Worm (Caenorhabditis elegans) whole organism, L4 larva: Measurements from ENCODE around the gene srd-47.
A peak's percentile ranks its signal among the peaks of the same experiment; 100 is the strongest.

ENCODE experiments used
- D1046.2 ChIP-seq: fragments of 200-800 bp; sonication (Bioruptor generic); IDR thresholded peaks from 2 replicates; pipeline ENCODE4 v1.3.6; 2022; ENCODE audit warnings: missing genetic modification characterization, missing compliant biosample characterization
- F49E8.2 ChIP-seq: sonication (generic microtip); optimal IDR thresholded peaks from 2 replicates; lab custom pipeline; 2016; ENCODE audit warnings: missing compliant biosample characterization, mild to moderate bottlenecking, missing genetic modification characterization, borderline replicate concordance
- Y105C5A.15 ChIP-seq: fragments of 200-800 bp; sonication (Bioruptor generic); IDR thresholded peaks from 2 replicates; pipeline ENCODE4 v1.3.6; 2022; ENCODE audit warnings: missing genetic modification characterization, missing compliant biosample characterization
- Y48G9A.11 ChIP-seq: fragments of 200-800 bp; sonication (Bioruptor generic); IDR thresholded peaks from 2 replicates; pipeline ENCODE4 v1.3.6; 2022; ENCODE audit warnings: missing genetic modification reagents, missing genetic modification characterization, missing compliant biosample characterization
- ZK337.2 ChIP-seq: fragments of 200-800 bp; sonication (Bioruptor generic); IDR thresholded peaks from 2 replicates; pipeline ENCODE4 v1.3.6; 2022; ENCODE audit warnings: missing genetic modification reagents, missing genetic modification characterization, missing compliant biosample characterization
- ZK546.5 ChIP-seq, 2 experiments: sonication (generic microtip); optimal IDR thresholded peaks; 2 replicates each; lab custom pipeline; 2017; ENCODE audit warnings: missing biosample characterization in 2 of 2, missing genetic modification characterization in 2 of 2
- ama-1 ChIP-seq: fragments of 150-350 bp; optimal IDR thresholded peaks from 2 replicates; lab custom pipeline; 2014; ENCODE audit warnings: inconsistent platforms, mixed read lengths
- arid-1 ChIP-seq: fragments of 200-800 bp; sonication (Bioruptor generic); conservative IDR thresholded peaks from 2 replicates; pipeline ENCODE4 v1.3.6; 2022; ENCODE audit warnings: missing genetic modification reagents, missing genetic modification characterization, missing compliant biosample characterization
- ceh-28 ChIP-seq: fragments of 150-350 bp; optimal IDR thresholded peaks from 2 replicates; lab custom pipeline; 2014; ENCODE audit warnings: missing biosample characterization, missing genetic modification reagents, missing genetic modification characterization
- ceh-62 ChIP-seq: sonication (generic microtip); optimal IDR thresholded peaks from 2 replicates; lab custom pipeline; 2017; ENCODE audit warnings: missing biosample characterization, missing genetic modification characterization
- ceh-82 ChIP-seq: sonication (generic microtip); optimal IDR thresholded peaks from 2 replicates; lab custom pipeline; 2017; ENCODE audit warnings: missing biosample characterization, missing genetic modification characterization
- ces-1 ChIP-seq: fragments of 150-350 bp; sonication (generic microtip); optimal IDR thresholded peaks from 4 replicates; lab custom pipeline; 2014; ENCODE audit warnings: missing biosample characterization, missing genetic modification reagents, missing genetic modification characterization
- cey-2 ChIP-seq: sonication (generic microtip); optimal IDR thresholded peaks from 3 replicates; lab custom pipeline; 2017; ENCODE audit warnings: missing genetic modification characterization, mild to moderate bottlenecking, missing compliant biosample characterization, antibody characterized with exemption, borderline replicate concordance; ENCODE audit not compliant: insufficient read depth
- dmd-9 ChIP-seq: fragments of 200-800 bp; sonication (Bioruptor generic); IDR thresholded peaks from 2 replicates; pipeline ENCODE4 v1.3.6; 2022; ENCODE audit warnings: missing genetic modification reagents, missing genetic modification characterization, missing compliant biosample characterization
- duxl-1 ChIP-seq: sonication (generic microtip); optimal IDR thresholded peaks from 2 replicates; lab custom pipeline; 2016; ENCODE audit warnings: mild to moderate bottlenecking, missing genetic modification characterization, moderate library complexity, missing compliant biosample characterization; ENCODE audit not compliant: poor library complexity
- gei-8 ChIP-seq: fragments of 200-800 bp; sonication (Bioruptor generic); optimal IDR thresholded peaks from 2 replicates; lab custom pipeline; 2018; ENCODE audit warnings: mild to moderate bottlenecking, missing genetic modification characterization, missing compliant biosample characterization
- hif-1 ChIP-seq, 2 experiments: sonication (generic microtip); optimal IDR thresholded peaks; 2 replicates each; lab custom pipeline; 2016 to 2017; ENCODE audit warnings: missing compliant biosample characterization in 2 of 2, missing genetic modification characterization in 2 of 2, missing genetic modification reagents in 2 of 2, missing genotype in 2 of 2, mild to moderate bottlenecking in 1 of 2
- hlh-11 ChIP-seq: fragments of 200-800 bp; sonication (Bioruptor generic); optimal IDR thresholded peaks from 2 replicates; lab custom pipeline; 2018; ENCODE audit warnings: mild to moderate bottlenecking, missing genetic modification characterization, missing compliant biosample characterization
- hlh-30 ChIP-seq: sonication (generic microtip); optimal IDR thresholded peaks from 2 replicates; lab custom pipeline; 2017; ENCODE audit warnings: antibody characterized with exemption, mild to moderate bottlenecking, missing genetic modification characterization, missing compliant biosample characterization; ENCODE audit not compliant: insufficient read depth
- hmg-1.1 ChIP-seq: fragments of 200-800 bp; sonication (Bioruptor generic); IDR thresholded peaks from 2 replicates; pipeline ENCODE4 v1.3.6; 2022; ENCODE audit warnings: missing genetic modification reagents, missing genetic modification characterization, missing compliant biosample characterization
- lin-13 ChIP-seq: fragments of 150-350 bp; optimal IDR thresholded peaks from 2 replicates; lab custom pipeline; 2014; ENCODE audit warnings: missing biosample characterization, missing genetic modification reagents, missing genetic modification characterization
- lin-15B ChIP-seq: fragments of 150-350 bp; sonication (generic microtip); optimal IDR thresholded peaks from 3 replicates; lab custom pipeline; 2014; ENCODE audit warnings: missing biosample characterization, missing genetic modification characterization
- lin-38 ChIP-seq: fragments of 200-800 bp; sonication (Bioruptor generic); IDR thresholded peaks from 2 replicates; pipeline ENCODE4 v1.3.6; 2022; ENCODE audit warnings: missing genetic modification reagents, missing genetic modification characterization, missing compliant biosample characterization
- lin-39 ChIP-seq: fragments of 150-350 bp; optimal IDR thresholded peaks from 2 replicates; lab custom pipeline; 2014; ENCODE audit warnings: missing biosample characterization, missing genetic modification reagents, missing genetic modification characterization
- madf-5 ChIP-seq, 2 experiments: fragments of 200-800 bp; sonication (Bioruptor generic); IDR thresholded peaks; 2 replicates each; pipeline ENCODE4 v1.3.6; 2022; ENCODE audit warnings: missing compliant biosample characterization in 2 of 2, missing genetic modification characterization in 2 of 2
- madf-9 ChIP-seq: fragments of 200-800 bp; sonication (Bioruptor generic); conservative IDR thresholded peaks from 2 replicates; pipeline ENCODE4 v1.3.6; 2022; ENCODE audit warnings: missing genetic modification reagents, missing genetic modification characterization, missing compliant biosample characterization
- mep-1 ChIP-seq: fragments of 150-350 bp; sonication (generic microtip); optimal IDR thresholded peaks from 3 replicates; lab custom pipeline; 2014; ENCODE audit warnings: missing biosample characterization, missing genetic modification characterization
- nhr-10 ChIP-seq: fragments of 150-350 bp; optimal IDR thresholded peaks from 2 replicates; lab custom pipeline; 2014; ENCODE audit warnings: missing biosample characterization, missing genetic modification characterization
- nhr-102 ChIP-seq: sonication (generic microtip); optimal IDR thresholded peaks from 2 replicates; lab custom pipeline; 2016; ENCODE audit warnings: mild to moderate bottlenecking, missing genetic modification characterization, moderate library complexity, missing compliant biosample characterization
- nhr-28 ChIP-seq: fragments of 150-350 bp; optimal IDR thresholded peaks from 2 replicates; lab custom pipeline; 2014; ENCODE audit warnings: missing biosample characterization, missing genetic modification characterization
- nhr-42 ChIP-seq: fragments of 200-800 bp; sonication (Bioruptor generic); IDR thresholded peaks from 2 replicates; pipeline ENCODE4 v1.3.6; 2022; ENCODE audit warnings: missing genetic modification characterization, missing compliant biosample characterization
- nhr-76 ChIP-seq: fragments of 150-350 bp; optimal IDR thresholded peaks from 2 replicates; lab custom pipeline; 2014; ENCODE audit warnings: missing biosample characterization, missing genetic modification characterization
- pha-4 ChIP-seq, 2 experiments: fragments of 150-350 bp in 1 of 2; fragments of 200-800 bp in 1 of 2; sonication (Bioruptor generic) in 1 of 2; IDR thresholded peaks in 1 of 2; optimal IDR thresholded peaks in 1 of 2; 2 replicates each; pipeline versions ENCODE4 v1.3.6 to Lab custom; 2014 to 2022; ENCODE audit warnings: missing genetic modification characterization in 2 of 2, missing genetic modification reagents in 2 of 2, missing biosample characterization in 1 of 2, missing compliant biosample characterization in 1 of 2
- php-3 ChIP-seq: fragments of 200-800 bp; sonication (Bioruptor generic); IDR thresholded peaks from 2 replicates; pipeline ENCODE4 v1.3.6; 2022; ENCODE audit warnings: missing genetic modification reagents, missing genetic modification characterization, missing compliant biosample characterization
- pqm-1 ChIP-seq: sonication (generic microtip); optimal IDR thresholded peaks from 2 replicates; lab custom pipeline; 2017; ENCODE audit warnings: missing biosample characterization, missing genetic modification characterization
- sdz-12 ChIP-seq: fragments of 200-800 bp; sonication (Bioruptor generic); optimal IDR thresholded peaks from 2 replicates; lab custom pipeline; 2018; ENCODE audit warnings: mild to moderate bottlenecking, missing genetic modification characterization, missing compliant biosample characterization
- skn-1 ChIP-seq: fragments of 150-350 bp; optimal IDR thresholded peaks from 2 replicates; lab custom pipeline; 2014; ENCODE audit warnings: missing biosample characterization, missing genetic modification characterization
- snpc-1.2 ChIP-seq: fragments of 200-800 bp; sonication (Bioruptor generic); IDR thresholded peaks from 2 replicates; pipeline ENCODE4 v1.3.6; 2022; ENCODE audit warnings: missing genetic modification reagents, missing genetic modification characterization, missing compliant biosample characterization
- snpc-4 ChIP-seq: fragments of 150-350 bp; optimal IDR thresholded peaks from 2 replicates; lab custom pipeline; 2014; ENCODE audit warnings: missing biosample characterization, missing genetic modification characterization
- spr-1 ChIP-seq: sonication (generic microtip); optimal IDR thresholded peaks from 2 replicates; lab custom pipeline; 2016; ENCODE audit warnings: mild to moderate bottlenecking, missing genetic modification characterization, missing compliant biosample characterization
- spr-3 ChIP-seq: fragments of 200-800 bp; sonication (Bioruptor generic); optimal IDR thresholded peaks from 2 replicates; lab custom pipeline; 2018; ENCODE audit warnings: mild to moderate bottlenecking, missing genetic modification characterization, missing compliant biosample characterization
- tra-1 ChIP-seq: fragments of 200-800 bp; sonication (Bioruptor generic); IDR thresholded peaks from 2 replicates; pipeline ENCODE4 v1.3.6; 2022; ENCODE audit warnings: missing genetic modification reagents, missing genetic modification characterization, missing compliant biosample characterization
- unc-130 ChIP-seq: sonication (generic microtip); optimal IDR thresholded peaks from 2 replicates; lab custom pipeline; 2016; ENCODE audit warnings: missing genetic modification reagents, missing genetic modification characterization, missing compliant biosample characterization
- vab-7 ChIP-seq: fragments of 200-800 bp; sonication (Bioruptor generic); IDR thresholded peaks from 2 replicates; pipeline ENCODE4 v1.3.6; 2022; ENCODE audit warnings: missing genetic modification reagents, missing genetic modification characterization, missing compliant biosample characterization
- zag-1 ChIP-seq: fragments of 150-350 bp; optimal IDR thresholded peaks from 2 replicates; lab custom pipeline; 2014; ENCODE audit warnings: missing biosample characterization, missing genetic modification characterization
- zfp-3 ChIP-seq: fragments of 200-800 bp; sonication (Bioruptor generic); conservative IDR thresholded peaks from 2 replicates; pipeline ENCODE4 v1.3.6; 2022; ENCODE audit warnings: missing genetic modification reagents, missing genetic modification characterization, missing compliant biosample characterization
- zip-11 ChIP-seq: fragments of 200-800 bp; sonication (Bioruptor generic); IDR thresholded peaks from 2 replicates; pipeline ENCODE4 v1.3.6; 2022; ENCODE audit warnings: missing genetic modification characterization, missing compliant biosample characterization
- ztf-11 ChIP-seq: fragments of 150-350 bp; optimal IDR thresholded peaks from 2 replicates; lab custom pipeline; 2014; ENCODE audit warnings: missing biosample characterization, missing genetic modification characterization
- ztf-7 ChIP-seq: fragments of 150-350 bp; optimal IDR thresholded peaks from 2 replicates; lab custom pipeline; 2014; ENCODE audit warnings: missing biosample characterization, missing genetic modification characterization

The srd-47 gene

ce11 chrX:12362951-12363486, 29.6 kb downstream of the srd-47 start:
- TF ChIP-seq cey-2 (tag; lab: Kevin White, UChicago) (peak; percentile 86), skn-1 (tag; lab: Kevin White, UChicago) (peak; percentile 41), ceh-82 (tag; lab: Kevin White, UChicago) (peak; percentile 72), duxl-1 (tag; lab: Kevin White, UChicago) (peak; percentile 98), madf-5 (GFP tag; IDR thresholded peaks at IDR 0.05; lab: Robert Waterston, UW) (peak in 1 of 2 experiments; percentile 85; a peak in 1 of 4 replicates), lin-13 (GFP tag; lab: Kevin White, UChicago) (peak; percentile 96), snpc-1.2 (no peak), lin-15B (peak; percentile 13), ama-1 (no peak), ceh-62 (peak; percentile 40), ZK337.2 (GFP tag; lab: Robert Waterston, UW) (peak; percentile 83; the same call in 1 of the 2 replicates), ztf-7 (tag; lab: Kevin White, UChicago) (peak; percentile 95), dmd-9 (GFP tag; lab: Robert Waterston, UW) (peak; percentile 64; the same call in 1 of the 2 replicates), lin-39 (tag; lab: Kevin White, UChicago) (peak; percentile 92), snpc-4 (peak; percentile 50), madf-9 (GFP tag; lab: Robert Waterston, UW) (peak; percentile 95), nhr-76 (tag; lab: Kevin White, UChicago) (peak; percentile 87), lin-38 (GFP tag; lab: Robert Waterston, UW) (peak; percentile 84), D1046.2 (peak; percentile 87; the same call in 1 of the 2 replicates), sdz-12 (GFP tag; lab: Kevin White, UChicago) (no peak), spr-3 (GFP tag; lab: Kevin White, UChicago) (peak; percentile 91), nhr-28 (peak; percentile 91), pqm-1 (peak; percentile 65), Y48G9A.11 (GFP tag; lab: Robert Waterston, UW) (no peak), vab-7 (GFP tag; lab: Robert Waterston, UW) (peak; percentile 84; the same call in 1 of the 2 replicates), Y105C5A.15 (peak; percentile 70; the same call in 1 of the 2 replicates), spr-1 (peak; percentile 96), ZK546.5 (tag; optimal IDR thresholded peaks at IDR 0.05; lab: Kevin White, UChicago) (peak; percentile 29 to 68), arid-1 (GFP tag; lab: Robert Waterston, UW) (peak; percentile 76), hif-1 (tag; optimal IDR thresholded peaks at IDR 0.05; lab: Kevin White, UChicago) (peak; percentile 71 to 85), zip-11 (GFP tag; lab: Robert Waterston, UW) (no peak), unc-130 (GFP tag; lab: Kevin White, UChicago) (no peak), hlh-30 (tag; lab: Kevin White, UChicago) (peak; percentile 93), php-3 (peak; percentile 93; the same call in 1 of the 2 replicates), ces-1 (GFP tag; lab: Kevin White, UChicago) (peak; percentile 97), gei-8 (peak; percentile 75), nhr-42 (GFP tag; lab: Robert Waterston, UW) (peak; percentile 97), hmg-1.1 (peak; percentile 99), mep-1 (tag; lab: Kevin White, UChicago) (peak; percentile 100), nhr-102 (tag; lab: Kevin White, UChicago) (peak; percentile 99), nhr-10 (tag; lab: Kevin White, UChicago) (peak; percentile 98), zag-1 (tag; lab: Kevin White, UChicago) (peak; percentile 90), ztf-11 (tag; lab: Kevin White, UChicago) (peak; percentile 56), F49E8.2 (tag; lab: Kevin White, UChicago) (peak; percentile 39), pha-4 (GFP tag; IDR thresholded peaks at IDR 0.05; lab: Robert Waterston, UW) (peak; percentile 96), pha-4 (tag; optimal IDR thresholded peaks at IDR 0.05; lab: Kevin White, UChicago) (peak; percentile 95), ceh-28 (tag; lab: Kevin White, UChicago) (peak; percentile 98), hlh-11 (peak; percentile 96), tra-1 (GFP tag; lab: Robert Waterston, UW) (peak; percentile 96), zfp-3 (GFP tag; lab: Robert Waterston, UW) (peak; percentile 95)
